Worm (Caenorhabditis elegans): ENCODE data around the gene R11H6.2.

R11H6.2 gene

ce11 chrV:14548510-14548909, 49.3 kb upstream of the R11H6.2 start:
- TF ChIP-seq egl-43 (GFP tag; IDR thresholded peaks at IDR 0.05) (no peak), unc-62 (GFP tag; optimal IDR thresholded peaks at IDR 0.05 in 1 of 2) (peak in 1 of 2 experiments; percentile 63), unc-62 (tag; optimal IDR thresholded peaks at IDR 0.05) (no peak), nhr-28 (tag; optimal IDR thresholded peaks at IDR 0.05) (peak; percentile 6)

ce11 chrV:14556187-14556586, 41.6 kb upstream of the R11H6.2 start, which contains the start of gene srg-47:
Gene srg-47, minus strand, starts transcription at chrV:14556287.
- TF ChIP-seq daf-19 (GFP tag; conservative IDR thresholded peaks at IDR 0.05) (no peak), R02D3.7 (tag; optimal IDR thresholded peaks at IDR 0.05) (no peak), tag-97 (GFP tag; IDR thresholded peaks at IDR 0.05) (no peak), lin-13 (GFP tag; optimal IDR thresholded peaks at IDR 0.05) (no peak), spr-3 (GFP tag; optimal IDR thresholded peaks at IDR 0.05) (no peak), set-16 (GFP tag; IDR thresholded peaks at IDR 0.05) (no peak), nhr-6 (tag; optimal IDR thresholded peaks at IDR 0.05) (no peak), daf-16 (GFP tag; optimal IDR thresholded peaks at IDR 0.05) (no peak), daf-16 (tag; optimal IDR thresholded peaks at IDR 0.05) (no peak), zfp-2 (tag; optimal IDR thresholded peaks at IDR 0.05) (no peak), lin-1 (GFP tag; IDR thresholded peaks at IDR 0.05) (no peak), hlh-30 (tag; optimal IDR thresholded peaks at IDR 0.05; ENCODE audit: insufficient read depth) (no peak), ceh-44 (GFP tag; IDR thresholded peaks at IDR 0.05) (no peak), nhr-76 (tag; optimal IDR thresholded peaks at IDR 0.05) (no peak), aha-1 (tag) (no peak)

- TF ChIP-seq ztf-11 (tag; optimal IDR thresholded peaks at IDR 0.05) (no peak), ceh-62 (tag; optimal IDR thresholded peaks at IDR 0.05) (no peak), nhr-48 (tag; optimal IDR thresholded peaks at IDR 0.05) (no peak), skn-1 (tag; optimal IDR thresholded peaks at IDR 0.05) (no peak), dmd-6 (GFP tag; IDR thresholded peaks at IDR 0.05) (no peak), ZK546.5 (tag; optimal IDR thresholded peaks at IDR 0.05) (no peak), mxl-2 (GFP tag; conservative IDR thresholded peaks at IDR 0.05) (no peak), T26A8.4 (GFP tag; IDR thresholded peaks at IDR 0.05) (no peak), dve-1 (tag; optimal IDR thresholded peaks at IDR 0.05; ENCODE audit: insufficient read depth) (no peak), R02D3.7 (tag; optimal IDR thresholded peaks at IDR 0.05) (no peak), lin-29 (GFP tag; IDR thresholded peaks at IDR 0.05) (no peak), F37D6.2 (tag; optimal IDR thresholded peaks at IDR 0.05) (no peak), D1046.2 (GFP tag; IDR thresholded peaks at IDR 0.05) (no peak)
Observed at ce11 chrV:14558757-14559156, 39.0 kb upstream of the R11H6.2 start, which contains the start of gene C53A5.9. Gene C53A5.9, minus strand, starts transcription at chrV:14558857.

- TF ChIP-seq nhr-48 (tag; optimal IDR thresholded peaks at IDR 0.05) (no peak), nhr-11 (tag; optimal IDR thresholded peaks at IDR 0.05) (no peak), mes-2 (tag; optimal IDR thresholded peaks at IDR 0.05; ENCODE audit: poor library complexity, severe bottlenecking) (no peak), mxl-2 (GFP tag; conservative IDR thresholded peaks at IDR 0.05) (no peak), nhr-41 (GFP tag; IDR thresholded peaks at IDR 0.05) (no peak), pha-4 (GFP tag; IDR thresholded peaks at IDR 0.05) (no peak), pha-4 (tag; optimal IDR thresholded peaks at IDR 0.05) (no peak), snpc-4 (tag; optimal IDR thresholded peaks at IDR 0.05) (no peak), lim-7 (GFP tag; IDR thresholded peaks at IDR 0.05) (no peak), F44E2.7 (GFP tag; IDR thresholded peaks at IDR 0.05) (no peak), F26F4.8 (GFP tag; conservative IDR thresholded peaks at IDR 0.05) (no peak), unc-130 (GFP tag; optimal IDR thresholded peaks at IDR 0.05) (no peak)
Observed at ce11 chrV:14559312-14559711, 38.5 kb upstream of the R11H6.2 start, which contains the start of gene srt-32. Gene srt-32, plus strand, starts transcription at chrV:14559612.

Data from whole organism, L4 larva.